Worm (Caenorhabditis elegans) whole organism, mixed stage, embryonic: Measurements from ENCODE around the gene xbx-5.

Experiments
- ceh-39 ChIP-seq: fragments of 150-350 bp; optimal IDR thresholded peaks from 2 replicates; lab custom pipeline; 2014; ENCODE audit warnings: missing biosample characterization, missing genetic modification characterization
- ceh-83 ChIP-seq: fragments of 200-800 bp; sonication (Bioruptor generic); optimal IDR thresholded peaks from 2 replicates; lab custom pipeline; 2018; ENCODE audit warnings: mild to moderate bottlenecking, missing genetic modification characterization, missing compliant biosample characterization
- elt-1 ChIP-seq: sonication (generic microtip); optimal IDR thresholded peaks from 2 replicates; lab custom pipeline; 2017; ENCODE audit warnings: missing genetic modification characterization, mild to moderate bottlenecking, missing compliant biosample characterization, antibody characterized with exemption, moderate library complexity, borderline replicate concordance; ENCODE audit not compliant: insufficient read depth
- hlh-1 ChIP-seq: fragments of 150-350 bp; optimal IDR thresholded peaks from 2 replicates; lab custom pipeline; 2014; ENCODE audit warnings: missing biosample characterization, missing genetic modification reagents, missing genetic modification characterization
- lin-13 ChIP-seq: fragments of 150-350 bp; optimal IDR thresholded peaks from 2 replicates; lab custom pipeline; 2014; ENCODE audit warnings: missing biosample characterization, missing genetic modification characterization
- nhr-12 ChIP-seq: fragments of 150-350 bp; optimal IDR thresholded peaks from 2 replicates; lab custom pipeline; 2014; ENCODE audit warnings: missing biosample characterization, missing genetic modification characterization
- nhr-237 ChIP-seq: fragments of 150-350 bp; optimal IDR thresholded peaks from 2 replicates; lab custom pipeline; 2014; ENCODE audit warnings: missing biosample characterization, missing genetic modification characterization
- nhr-76 ChIP-seq: sonication (generic microtip); optimal IDR thresholded peaks from 2 replicates; lab custom pipeline; 2017; ENCODE audit warnings: missing biosample characterization, missing genetic modification characterization
- pha-4 ChIP-seq: fragments of 150-350 bp; optimal IDR thresholded peaks from 2 replicates; lab custom pipeline; 2018; ENCODE audit warnings: missing biosample characterization, missing genetic modification reagents, missing genetic modification characterization
- sem-2 ChIP-seq: fragments of 200-800 bp; sonication (Bioruptor generic); optimal IDR thresholded peaks from 2 replicates; lab custom pipeline; 2018; ENCODE audit warnings: mild to moderate bottlenecking, missing genetic modification characterization, missing compliant biosample characterization
- snpc-4 ChIP-seq: fragments of 150-350 bp; optimal IDR thresholded peaks from 2 replicates; lab custom pipeline; 2014; ENCODE audit warnings: missing biosample characterization, missing genetic modification characterization
- sptf-1 ChIP-seq: sonication (generic microtip); optimal IDR thresholded peaks from 2 replicates; lab custom pipeline; 2017; ENCODE audit warnings: mild to moderate bottlenecking, missing genetic modification characterization, moderate library complexity, missing compliant biosample characterization
- unc-39 ChIP-seq: fragments of 150-350 bp; optimal IDR thresholded peaks from 2 replicates; lab custom pipeline; 2014; ENCODE audit warnings: missing biosample characterization, missing genetic modification characterization
- ztf-11 ChIP-seq: fragments of 150-350 bp; optimal IDR thresholded peaks from 2 replicates; lab custom pipeline; 2014; ENCODE audit warnings: missing biosample characterization, missing genetic modification characterization

- TF ChIP-seq unc-39 = no peak
- TF ChIP-seq nhr-12 (tag; lab: Kevin White, UChicago) = no peak
- TF ChIP-seq nhr-237 = no peak
- TF ChIP-seq pha-4 (tag; lab: Kevin White, UChicago) = no peak
- no peak for TF ChIP-seq ztf-11 (tag; lab: Kevin White, UChicago)
- TF ChIP-seq nhr-76 = no peak
- TF ChIP-seq hlh-1 = no peak
- no peak for TF ChIP-seq sptf-1
- TF ChIP-seq elt-1 = no peak
- no peak for TF ChIP-seq lin-13 (tag; lab: Kevin White, UChicago)
- TF ChIP-seq sem-2 (GFP tag; lab: Kevin White, UChicago) = no peak
- TF ChIP-seq snpc-4 (tag; lab: Kevin White, UChicago) = no peak
- no peak for TF ChIP-seq ceh-83 (GFP tag; lab: Kevin White, UChicago)
- TF ChIP-seq ceh-39 (tag; lab: Kevin White, UChicago) = no peak
These were observed 31.1 kb downstream of the xbx-5 start, which contains the start of gene lec-4 for ce11 chrIII:3773173-3773572.
